Fruit fly (Drosophila melanogaster) whole organism, adult: Measurements from ENCODE around the gene CG31975.
A peak's percentile ranks its signal among the peaks of the same experiment; 100 is the strongest.

Source experiments
- CG11617 ChIP-seq: fragments of 200-800 bp; sonication (Bioruptor generic); optimal IDR thresholded peaks from 2 replicates; lab custom pipeline; 2017; ENCODE audit warnings: mild to moderate bottlenecking, missing biosample characterization, missing genetic modification reagents, missing genetic modification characterization
- CG12768 ChIP-seq: fragments of 200-800 bp; sonication (Bioruptor generic); optimal IDR thresholded peaks from 2 replicates; lab custom pipeline; 2017; ENCODE audit warnings: missing biosample characterization, missing genetic modification characterization, mild to moderate bottlenecking, moderate library complexity, missing genetic modification reagents
- CG14711 ChIP-seq: fragments of 200-800 bp; sonication (Bioruptor generic); optimal IDR thresholded peaks from 2 replicates; lab custom pipeline; 2018; ENCODE audit warnings: missing biosample characterization, mild to moderate bottlenecking, missing genetic modification characterization, moderate library complexity
- CG1620 ChIP-seq: fragments of 200-800 bp; sonication (Bioruptor generic); optimal IDR thresholded peaks from 2 replicates; lab custom pipeline; 2016; ENCODE audit warnings: missing biosample characterization, missing genetic modification characterization
- CG33017 ChIP-seq: fragments of 200-800 bp; sonication (Bioruptor generic); optimal IDR thresholded peaks from 2 replicates; lab custom pipeline; 2018; ENCODE audit warnings: missing biosample characterization, mild to moderate bottlenecking, missing genetic modification characterization, moderate library complexity
- CG5204 ChIP-seq: fragments of 200-800 bp; sonication (Bioruptor generic); optimal IDR thresholded peaks from 2 replicates; lab custom pipeline; 2016; ENCODE audit warnings: missing biosample characterization, missing genetic modification characterization
- CG7045 ChIP-seq: fragments of 200-800 bp; sonication (Bioruptor generic); optimal IDR thresholded peaks from 2 replicates; lab custom pipeline; 2017; ENCODE audit warnings: missing biosample characterization, mild to moderate bottlenecking, missing genetic modification characterization
- CG7101 ChIP-seq: fragments of 200-800 bp; sonication (Bioruptor generic); optimal IDR thresholded peaks from 2 replicates; lab custom pipeline; 2018; ENCODE audit warnings: missing biosample characterization, mild to moderate bottlenecking, missing genetic modification characterization, moderate library complexity
- Clk ChIP-seq: fragments of 200-800 bp; sonication (Bioruptor generic); optimal IDR thresholded peaks from 2 replicates; lab custom pipeline; 2017; ENCODE audit warnings: missing biosample characterization, missing genetic modification characterization
- Crg-1 ChIP-seq: fragments of 200-800 bp; sonication (Bioruptor generic); optimal IDR thresholded peaks from 2 replicates; lab custom pipeline; 2016; ENCODE audit warnings: missing biosample characterization, missing genetic modification characterization
- Hr96 ChIP-seq: fragments of 200-800 bp; sonication (Bioruptor generic); optimal IDR thresholded peaks from 2 replicates; lab custom pipeline; 2016; ENCODE audit warnings: missing biosample characterization, missing genetic modification characterization
- Mnt ChIP-seq: fragments of 200-800 bp; sonication (Bioruptor generic); optimal IDR thresholded peaks from 2 replicates; lab custom pipeline; 2016; ENCODE audit warnings: missing biosample characterization, mild to moderate bottlenecking, missing genetic modification characterization
- bab1 ChIP-seq: fragments of 200-800 bp; sonication (Bioruptor generic); optimal IDR thresholded peaks from 3 replicates; lab custom pipeline; 2019; ENCODE audit warnings: missing biosample characterization, mild to moderate bottlenecking, missing genetic modification characterization, moderate library complexity
- cic ChIP-seq: fragments of 200-800 bp; sonication (Bioruptor generic); optimal IDR thresholded peaks from 2 replicates; lab custom pipeline; 2017; ENCODE audit warnings: missing biosample characterization, mild to moderate bottlenecking, missing genetic modification characterization, moderate library complexity
- cnc ChIP-seq, 2 experiments: fragments of >200 bp; optimal IDR thresholded peaks; 2 replicates each; lab custom pipeline; 2017
- kay ChIP-seq: fragments of 200-800 bp; sonication (Bioruptor generic); peaks from one replicate; lab custom pipeline; 2016; ENCODE audit warnings: missing biosample characterization, missing genetic modification characterization, borderline replicate concordance
- ovo ChIP-seq: fragments of 200-800 bp; sonication (Bioruptor generic); optimal IDR thresholded peaks from 2 replicates; lab custom pipeline; 2016; ENCODE audit warnings: missing biosample characterization, missing genetic modification characterization
- pad ChIP-seq: fragments of 200-800 bp; sonication (Bioruptor generic); optimal IDR thresholded peaks from 3 replicates; lab custom pipeline; 2017; ENCODE audit warnings: missing biosample characterization, missing genetic modification characterization, mild to moderate bottlenecking, moderate library complexity, missing genetic modification reagents
- tj ChIP-seq: fragments of 200-800 bp; sonication (Bioruptor generic); optimal IDR thresholded peaks from 3 replicates; lab custom pipeline; 2017; ENCODE audit warnings: missing biosample characterization, mild to moderate bottlenecking, missing genetic modification characterization, moderate library complexity
- toe ChIP-seq: fragments of 200-800 bp; sonication (Bioruptor generic); optimal IDR thresholded peaks from 2 replicates; lab custom pipeline; 2016; ENCODE audit warnings: missing biosample characterization, missing genetic modification characterization

The CG31975 gene

dm6 chr2L:161453-162175, 20.8 kb upstream of the CG31975 start:
- TF ChIP-seq ovo (GFP tag; lab: Kevin White, UChicago), result peak; percentile 96
- TF ChIP-seq CG11617 (GFP tag; lab: Kevin White, UChicago), result peak; percentile 80
- TF ChIP-seq tj, result peak; percentile 86
- TF ChIP-seq pad, result peak; percentile 75
- no peak for TF ChIP-seq cnc (optimal IDR thresholded peaks at IDR 0.05; lab: Kevin White, UChicago)
- peak; percentile 88 for TF ChIP-seq Hr96 (GFP tag; lab: Kevin White, UChicago)
- peak; percentile 67 for TF ChIP-seq Crg-1 (GFP tag; lab: Kevin White, UChicago)
- peak; percentile 82 for TF ChIP-seq CG33017 (tag; lab: Kevin White, UChicago)
- peak; percentile 65 for TF ChIP-seq CG14711 (tag; lab: Kevin White, UChicago)
- peak; percentile 94 for TF ChIP-seq toe (GFP tag; lab: Kevin White, UChicago)
- peak; percentile 98 for TF ChIP-seq cic (GFP tag; lab: Kevin White, UChicago)
- TF ChIP-seq kay (GFP tag; lab: Kevin White, UChicago), result peak; percentile 100
- TF ChIP-seq CG5204 (GFP tag; lab: Kevin White, UChicago), result peak; percentile 45
- peak; percentile 97 for TF ChIP-seq bab1
- peak; percentile 89 for TF ChIP-seq Mnt (GFP tag; lab: Kevin White, UChicago)
- TF ChIP-seq Clk (GFP tag; lab: Kevin White, UChicago), result peak; percentile 97
- TF ChIP-seq CG12768 (GFP tag; lab: Kevin White, UChicago), result peak; percentile 83
- TF ChIP-seq CG1620 (GFP tag; lab: Kevin White, UChicago), result no peak
- TF ChIP-seq CG7045 (GFP tag; lab: Kevin White, UChicago), result peak; percentile 76
- TF ChIP-seq CG7101 (tag; lab: Kevin White, UChicago), result peak; percentile 88

- TF ChIP-seq kay (GFP tag; lab: Kevin White, UChicago) (peak; percentile 100), CG5204 (GFP tag; lab: Kevin White, UChicago) (peak; percentile 95), CG33017 (tag; lab: Kevin White, UChicago) (peak; percentile 93), CG14711 (tag; lab: Kevin White, UChicago) (peak; percentile 52), Clk (GFP tag; lab: Kevin White, UChicago) (peak; percentile 99), pad (peak; percentile 88), CG12768 (GFP tag; lab: Kevin White, UChicago) (peak; percentile 97), CG7045 (GFP tag; lab: Kevin White, UChicago) (peak; percentile 96), Hr96 (GFP tag; lab: Kevin White, UChicago) (peak; percentile 88), cic (GFP tag; lab: Kevin White, UChicago) (peak; percentile 99), tj (peak; percentile 97), cnc (optimal IDR thresholded peaks at IDR 0.05; lab: Kevin White, UChicago) (no peak), ovo (GFP tag; lab: Kevin White, UChicago) (peak; percentile 100), CG7101 (tag; lab: Kevin White, UChicago) (peak; percentile 76), Mnt (GFP tag; lab: Kevin White, UChicago) (peak; percentile 94), CG11617 (GFP tag; lab: Kevin White, UChicago) (peak; percentile 97), Crg-1 (GFP tag; lab: Kevin White, UChicago) (peak; percentile 38), CG1620 (GFP tag; lab: Kevin White, UChicago) (peak; percentile 50), bab1 (peak; percentile 93), toe (GFP tag; lab: Kevin White, UChicago) (peak; percentile 99)
Measured at dm6 chr2L:160581-161452, 20.0 kb upstream of the CG31975 start.

- TF ChIP-seq bab1 (peak; percentile 79), tj (peak; percentile 94), cnc (optimal IDR thresholded peaks at IDR 0.05; lab: Kevin White, UChicago) (no peak), CG12768 (GFP tag; lab: Kevin White, UChicago) (peak; percentile 84), Hr96 (GFP tag; lab: Kevin White, UChicago) (peak; percentile 50), CG33017 (tag; lab: Kevin White, UChicago) (peak; percentile 73), CG1620 (GFP tag; lab: Kevin White, UChicago) (peak; percentile 28), toe (GFP tag; lab: Kevin White, UChicago) (no peak), CG7101 (tag; lab: Kevin White, UChicago) (peak; percentile 66), Crg-1 (GFP tag; lab: Kevin White, UChicago) (peak; percentile 31), CG7045 (GFP tag; lab: Kevin White, UChicago) (peak; percentile 57), CG5204 (GFP tag; lab: Kevin White, UChicago) (no peak), ovo (GFP tag; lab: Kevin White, UChicago) (peak; percentile 45), Mnt (GFP tag; lab: Kevin White, UChicago) (peak; percentile 84), CG14711 (tag; lab: Kevin White, UChicago) (peak; percentile 70), CG11617 (GFP tag; lab: Kevin White, UChicago) (peak; percentile 74), cic (GFP tag; lab: Kevin White, UChicago) (peak; percentile 92), Clk (GFP tag; lab: Kevin White, UChicago) (peak; percentile 78), kay (GFP tag; lab: Kevin White, UChicago) (no peak), pad (peak; percentile 58)
Measured at dm6 chr2L:158649-159257, 18.0 kb upstream of the CG31975 start, which contains the start of the genes CG33635 and spen. TSS of gene CG33635 (minus strand) at chr2L:158664. TSS of gene spen (plus strand) at chr2L:159032.

dm6 chr2L:155994-156393, 15.2 kb upstream of the CG31975 start, which contains the start of gene CG3436:
TSS of gene CG3436 (plus strand) at chr2L:156029.
- TF ChIP-seq CG5204 (GFP tag; lab: Kevin White, UChicago) (no peak), cic (GFP tag; lab: Kevin White, UChicago) (peak; percentile 10), ovo (GFP tag; lab: Kevin White, UChicago) (no peak), Crg-1 (GFP tag; lab: Kevin White, UChicago) (peak; percentile 43), CG33017 (tag; lab: Kevin White, UChicago) (no peak), toe (GFP tag; lab: Kevin White, UChicago) (no peak), CG14711 (tag; lab: Kevin White, UChicago) (peak; percentile 95), tj (peak; percentile 15), CG11617 (GFP tag; lab: Kevin White, UChicago) (no peak), kay (GFP tag; lab: Kevin White, UChicago) (no peak), bab1 (peak; percentile 43), CG1620 (GFP tag; lab: Kevin White, UChicago) (peak; percentile 13), Mnt (GFP tag; lab: Kevin White, UChicago) (peak; percentile 26), CG7101 (tag; lab: Kevin White, UChicago) (peak; percentile 11), pad (peak; percentile 19), CG7045 (GFP tag; lab: Kevin White, UChicago) (no peak)
